Worm (Caenorhabditis elegans) whole organism, late embryonic: Measurements from ENCODE around the gene M116.5.

Experiments used
- K09A11.1 ChIP-seq: sonication (generic microtip); optimal IDR thresholded peaks from 2 replicates; lab custom pipeline; 2017; ENCODE audit warnings: antibody characterized with exemption, mild to moderate bottlenecking, missing genetic modification characterization, missing compliant biosample characterization; ENCODE audit not compliant: insufficient read depth
- ceh-22 ChIP-seq: sonication (generic microtip); optimal IDR thresholded peaks from 2 replicates; lab custom pipeline; 2017; ENCODE audit warnings: missing biosample characterization, missing genetic modification characterization
- ceh-31 ChIP-seq: sonication (generic microtip); optimal IDR thresholded peaks from 2 replicates; lab custom pipeline; 2016; ENCODE audit warnings: missing genetic modification characterization, missing compliant biosample characterization
- ceh-6 ChIP-seq: fragments of 200-800 bp; sonication (Bioruptor generic); optimal IDR thresholded peaks from 2 replicates; lab custom pipeline; 2018; ENCODE audit warnings: mild to moderate bottlenecking, missing genetic modification characterization, missing compliant biosample characterization
- ceh-9 ChIP-seq: sonication (generic microtip); optimal IDR thresholded peaks from 2 replicates; lab custom pipeline; 2016; ENCODE audit warnings: mild to moderate bottlenecking, missing genetic modification characterization, inconsistent platforms, missing compliant biosample characterization
- elt-2 ChIP-seq: sonication (generic microtip); optimal IDR thresholded peaks from 2 replicates; lab custom pipeline; 2016; ENCODE audit warnings: missing genetic modification reagents, missing genetic modification characterization, missing compliant biosample characterization
- lim-6 ChIP-seq: sonication (generic microtip); optimal IDR thresholded peaks from 2 replicates; lab custom pipeline; 2016; ENCODE audit warnings: missing genetic modification characterization, missing compliant biosample characterization
- nhr-11 ChIP-seq: fragments of 150-350 bp; optimal IDR thresholded peaks from 2 replicates; lab custom pipeline; 2014; ENCODE audit warnings: missing biosample characterization, missing genetic modification characterization
- pat-9 ChIP-seq: fragments of 200-800 bp; sonication (Bioruptor generic); optimal IDR thresholded peaks from 2 replicates; lab custom pipeline; 2018; ENCODE audit warnings: mild to moderate bottlenecking, missing genetic modification characterization, moderate library complexity, missing compliant biosample characterization
- tbx-7 ChIP-seq: sonication (generic microtip); optimal IDR thresholded peaks from 2 replicates; lab custom pipeline; 2016; ENCODE audit warnings: missing genotype, missing genetic modification characterization, missing compliant biosample characterization
- unc-42 ChIP-seq: sonication (generic microtip); optimal IDR thresholded peaks from 2 replicates; lab custom pipeline; 2016; ENCODE audit warnings: missing genotype, missing genetic modification characterization, missing compliant biosample characterization

ce11 chrIV:8396348-8396747 lies 24.5 kb downstream of the M116.5 start, which contains the start of gene timm-17B.2:
- TF ChIP-seq pat-9 (tag; lab: Kevin White, UChicago) (no peak), tbx-7 (tag; lab: Kevin White, UChicago) (no peak), elt-2 (tag; lab: Kevin White, UChicago) (no peak), ceh-22 (tag; lab: Kevin White, UChicago) (no peak), lim-6 (no peak), unc-42 (no peak), ceh-6 (no peak), nhr-11 (tag; lab: Kevin White, UChicago) (no peak), ceh-9 (tag; lab: Kevin White, UChicago) (no peak), ceh-31 (tag; lab: Kevin White, UChicago) (no peak), K09A11.1 (tag; lab: Kevin White, UChicago) (no peak)
